Worm (Caenorhabditis elegans): Measurements from ENCODE around the gene ZK897.10.

ce11 chrIV:12725228-12725627, 39.9 kb upstream of the ZK897.10 start:
- TF ChIP-seq B0310.2 (tag; optimal IDR thresholded peaks at IDR 0.05) (no peak), ama-1 (optimal IDR thresholded peaks at IDR 0.05) (no peak), scrt-1 (GFP tag; IDR thresholded peaks at IDR 0.05) (no peak), ets-7 (tag; optimal IDR thresholded peaks at IDR 0.05) (no peak), flt-1 (GFP tag; IDR thresholded peaks at IDR 0.05) (no peak)

All from whole organism, early embryonic.